Fruit fly (Drosophila melanogaster) whole organism, embryonic: Measurements from ENCODE around the gene CG5793.

Experiments used
- Abd-B ChIP-seq: fragments of 200-800 bp; sonication (Bioruptor generic); optimal IDR thresholded peaks from 2 replicates; lab custom pipeline; 2018; ENCODE audit warnings: missing biosample characterization, mild to moderate bottlenecking, missing genetic modification characterization, moderate library complexity
- Asciz ChIP-seq: fragments of 200-800 bp; sonication (Bioruptor generic); optimal IDR thresholded peaks from 2 replicates; lab custom pipeline; 2017; ENCODE audit warnings: missing biosample characterization, mild to moderate bottlenecking, missing genetic modification characterization, missing genetic modification reagents
- CG10209 ChIP-seq: fragments of 200-800 bp; sonication (Bioruptor generic); optimal IDR thresholded peaks from 3 replicates; lab custom pipeline; 2017; ENCODE audit warnings: missing biosample characterization, mild to moderate bottlenecking, missing genetic modification characterization, missing genetic modification reagents
- CG10321 ChIP-seq: fragments of 200-800 bp; sonication (Bioruptor generic); IDR thresholded peaks from 2 replicates; pipeline ENCODE4 v1.3.6; 2022; ENCODE audit warnings: missing biosample characterization, missing genetic modification characterization
- CG10462 ChIP-seq: fragments of 200-800 bp; sonication (Bioruptor generic); optimal IDR thresholded peaks from 2 replicates; lab custom pipeline; 2016; ENCODE audit warnings: missing biosample characterization, missing genetic modification characterization
- CG11504 ChIP-seq: fragments of 200-800 bp; sonication (Bioruptor generic); optimal IDR thresholded peaks from 3 replicates; lab custom pipeline; 2019; ENCODE audit warnings: missing biosample characterization, mild to moderate bottlenecking, missing genetic modification characterization, moderate library complexity
- CG13624 ChIP-seq: fragments of 200-800 bp; sonication (Bioruptor generic); optimal IDR thresholded peaks from 2 replicates; lab custom pipeline; 2016; ENCODE audit warnings: missing biosample characterization, missing genetic modification characterization
- CG14860 ChIP-seq: fragments of 200-800 bp; sonication (Bioruptor generic); IDR thresholded peaks from 3 replicates; pipeline ENCODE4 v1.3.6; 2022; ENCODE audit warnings: missing biosample characterization, missing genetic modification characterization; ENCODE audit not compliant: partially characterized antibody
- CG15514 ChIP-seq: fragments of 200-800 bp; sonication (Bioruptor generic); optimal IDR thresholded peaks from 3 replicates; lab custom pipeline; 2017; ENCODE audit warnings: missing biosample characterization, missing genetic modification characterization, mild to moderate bottlenecking, moderate library complexity, missing genetic modification reagents
- CG2199 ChIP-seq: fragments of 200-800 bp; sonication (Bioruptor generic); IDR thresholded peaks from 3 replicates; pipeline ENCODE4 v1.3.6; 2022; ENCODE audit warnings: missing biosample characterization, missing genetic modification characterization
- CG31224 ChIP-seq: fragments of 200-800 bp; sonication (Bioruptor generic); IDR thresholded peaks from 2 replicates; pipeline ENCODE4 v1.3.6; 2022; ENCODE audit warnings: missing biosample characterization, missing genetic modification characterization
- CG31365 ChIP-seq: fragments of 200-800 bp; sonication (Bioruptor generic); optimal IDR thresholded peaks from 2 replicates; lab custom pipeline; 2018; ENCODE audit warnings: missing biosample characterization, mild to moderate bottlenecking, missing genetic modification characterization
- CG3163 ChIP-seq: fragments of 200-800 bp; sonication (Bioruptor generic); optimal IDR thresholded peaks from 3 replicates; lab custom pipeline; 2016; ENCODE audit warnings: missing biosample characterization, missing genetic modification characterization
- CG32772 ChIP-seq: fragments of 200-800 bp; sonication (Bioruptor generic); IDR thresholded peaks from 2 replicates; pipeline ENCODE4 v1.3.6; 2022; ENCODE audit warnings: missing biosample characterization, missing genetic modification characterization
- CG33213 ChIP-seq: fragments of 200-800 bp; sonication (Bioruptor generic); optimal IDR thresholded peaks from 3 replicates; lab custom pipeline; 2016; ENCODE audit warnings: missing biosample characterization, missing genetic modification characterization
- CG34422 ChIP-seq: fragments of 200-800 bp; sonication (Bioruptor generic); IDR thresholded peaks from 3 replicates; pipeline ENCODE4 v1.3.6; 2022; ENCODE audit warnings: missing biosample characterization, missing genetic modification characterization
- CG42726 ChIP-seq: fragments of 200-800 bp; sonication (Bioruptor generic); IDR thresholded peaks from 2 replicates; pipeline ENCODE4 v1.3.6; 2022; ENCODE audit warnings: missing biosample characterization, missing genetic modification characterization; ENCODE audit not compliant: partially characterized antibody
- CG4360 ChIP-seq: fragments of 200-800 bp; sonication (Bioruptor generic); IDR thresholded peaks from 2 replicates; pipeline ENCODE4 v1.3.6; 2022; ENCODE audit warnings: missing biosample characterization, missing genetic modification characterization
- CG4424 ChIP-seq: fragments of 200-800 bp; sonication (Bioruptor generic); optimal IDR thresholded peaks from 3 replicates; lab custom pipeline; 2016; ENCODE audit warnings: missing biosample characterization, missing genetic modification characterization
- CG4820 ChIP-seq: fragments of 200-800 bp; sonication (Bioruptor generic); optimal IDR thresholded peaks from 3 replicates; lab custom pipeline; 2016; ENCODE audit warnings: missing biosample characterization, missing genetic modification characterization
- CG6254 ChIP-seq: fragments of 200-800 bp; sonication (Bioruptor generic); optimal IDR thresholded peaks from 3 replicates; lab custom pipeline; 2017; ENCODE audit warnings: mild to moderate bottlenecking, missing biosample characterization, missing genetic modification reagents, missing genetic modification characterization
- CG8281 ChIP-seq: fragments of 200-800 bp; sonication (Bioruptor generic); optimal IDR thresholded peaks from 2 replicates; lab custom pipeline; 2018; ENCODE audit warnings: missing biosample characterization, mild to moderate bottlenecking, missing genetic modification characterization, moderate library complexity
- Dek ChIP-seq: fragments of 200-800 bp; sonication (Bioruptor generic); optimal IDR thresholded peaks from 3 replicates; lab custom pipeline; 2019; ENCODE audit warnings: missing biosample characterization, mild to moderate bottlenecking, missing genetic modification characterization, moderate library complexity
- Eip74EF ChIP-seq, 2 experiments: fragments of 200-800 bp in 1 of 2; fragments of >200 bp in 1 of 2; sonication (Bioruptor generic) in 1 of 2; optimal IDR thresholded peaks; 2 replicates each; lab custom pipeline; 2017 to 2019; ENCODE audit warnings: missing biosample characterization in 2 of 2, missing genetic modification characterization in 2 of 2, mild to moderate bottlenecking in 1 of 2, moderate library complexity in 1 of 2
- Ets65A ChIP-seq: fragments of 200-800 bp; sonication (Bioruptor generic); peaks from one replicate; lab custom pipeline; 2016; ENCODE audit warnings: missing biosample characterization, missing genetic modification characterization
- Fer1 ChIP-seq: fragments of 200-800 bp; sonication (Bioruptor generic); optimal IDR thresholded peaks from 2 replicates; lab custom pipeline; 2017; ENCODE audit warnings: missing biosample characterization, mild to moderate bottlenecking, missing genetic modification characterization
- HLHmδ ChIP-seq: fragments of 200-800 bp; sonication (Bioruptor generic); optimal IDR thresholded peaks from 2 replicates; lab custom pipeline; 2018; ENCODE audit warnings: missing biosample characterization, mild to moderate bottlenecking, missing genetic modification characterization, moderate library complexity
- Lim3 ChIP-seq: fragments of 200-800 bp; sonication (Bioruptor generic); IDR thresholded peaks from 2 replicates; pipeline ENCODE4 v1.3.6; 2022; ENCODE audit warnings: missing biosample characterization, missing genetic modification characterization
- Med ChIP-seq: fragments of 200-800 bp; sonication (Bioruptor generic); peaks from one replicate; lab custom pipeline; 2016; ENCODE audit warnings: missing biosample characterization, missing genetic modification characterization, mild to moderate bottlenecking, inconsistent platforms, moderate library complexity
- Xrp1 ChIP-seq: fragments of 200-800 bp; sonication (Bioruptor generic); IDR thresholded peaks from 2 replicates; pipeline ENCODE4 v1.3.6; 2022; ENCODE audit warnings: missing biosample characterization, missing genetic modification characterization
- ab ChIP-seq: fragments of 200-800 bp; sonication (Bioruptor generic); optimal IDR thresholded peaks from 2 replicates; lab custom pipeline; 2016; ENCODE audit warnings: missing biosample characterization, missing genetic modification characterization
- al ChIP-seq: fragments of 200-800 bp; sonication (Bioruptor generic); IDR thresholded peaks from 2 replicates; pipeline ENCODE4 v1.3.6; 2022; ENCODE audit warnings: missing biosample characterization, missing genetic modification characterization
- ap ChIP-seq: fragments of 200-800 bp; sonication (Bioruptor generic); IDR thresholded peaks from 2 replicates; pipeline ENCODE4 v1.3.6; 2022; ENCODE audit warnings: missing biosample characterization, missing genetic modification characterization
- az2 ChIP-seq: fragments of 200-800 bp; sonication (Bioruptor generic); optimal IDR thresholded peaks from 3 replicates; lab custom pipeline; 2016; ENCODE audit warnings: missing biosample characterization, missing genetic modification characterization
- chinmo ChIP-seq: fragments of 200-800 bp; sonication (Bioruptor generic); IDR thresholded peaks from 4 replicates; pipeline ENCODE4 v1.3.6; 2022; ENCODE audit warnings: missing biosample characterization, missing genetic modification characterization; ENCODE audit not compliant: partially characterized antibody
- cwo ChIP-seq: fragments of 200-800 bp; sonication (Bioruptor generic); optimal IDR thresholded peaks from 3 replicates; lab custom pipeline; 2017; ENCODE audit warnings: missing biosample characterization, missing genetic modification characterization, mild to moderate bottlenecking, moderate library complexity, missing genetic modification reagents
- dpn ChIP-seq, 2 experiments: fragments of 200-800 bp; sonication (Bioruptor generic); optimal IDR thresholded peaks; 3 replicates each; lab custom pipeline; 2016; ENCODE audit warnings: missing biosample characterization in 2 of 2, missing genetic modification characterization in 2 of 2
- esg ChIP-seq: fragments of 200-800 bp; sonication (Bioruptor generic); conservative IDR thresholded peaks from 2 replicates; pipeline ENCODE4 v1.3.6; 2022; ENCODE audit warnings: missing biosample characterization, missing genetic modification characterization
- fd64A ChIP-seq: fragments of 200-800 bp; sonication (Bioruptor generic); optimal IDR thresholded peaks from 3 replicates; lab custom pipeline; 2018; ENCODE audit warnings: missing biosample characterization, mild to moderate bottlenecking, missing genetic modification characterization
- gem ChIP-seq: fragments of 200-800 bp; sonication (Bioruptor generic); optimal IDR thresholded peaks from 2 replicates; lab custom pipeline; 2019; ENCODE audit warnings: missing biosample characterization, mild to moderate bottlenecking, missing genetic modification characterization, moderate library complexity
- lab ChIP-seq: fragments of 200-800 bp; sonication (Bioruptor generic); optimal IDR thresholded peaks from 3 replicates; lab custom pipeline; 2017; ENCODE audit warnings: missing biosample characterization, missing genetic modification characterization, mild to moderate bottlenecking, moderate library complexity, missing genetic modification reagents
- lilli ChIP-seq: fragments of 200-800 bp; sonication (Bioruptor generic); optimal IDR thresholded peaks from 3 replicates; lab custom pipeline; 2016; ENCODE audit warnings: missing biosample characterization, missing genetic modification characterization
- lmd ChIP-seq: fragments of 200-800 bp; sonication (Bioruptor generic); IDR thresholded peaks from 2 replicates; pipeline ENCODE4 v1.3.6; 2022; ENCODE audit warnings: missing biosample characterization, missing genetic modification characterization
- sc ChIP-seq, 3 experiments: fragments of >200 bp in 2 of 3; fragments of 200-800 bp in 1 of 3; sonication (Bioruptor generic) in 1 of 3; optimal IDR thresholded peaks; 2 replicates in 2 of 3; 3 replicates in 1 of 3; lab custom pipeline; 2017; ENCODE audit warnings: mild to moderate bottlenecking in 1 of 3, missing biosample characterization in 1 of 3, missing genetic modification characterization in 1 of 3, missing genetic modification reagents in 1 of 3
- sens-2 ChIP-seq: fragments of 200-800 bp; sonication (Bioruptor generic); IDR thresholded peaks from 2 replicates; pipeline ENCODE4 v1.3.6; 2022; ENCODE audit warnings: missing biosample characterization, missing genetic modification characterization
- tgo ChIP-seq: fragments of 200-800 bp; sonication (Bioruptor generic); IDR thresholded peaks from 3 replicates; pipeline ENCODE4 v1.3.6; 2022; ENCODE audit warnings: missing biosample characterization, missing genetic modification characterization
- ttk ChIP-seq: fragments of 200-800 bp; sonication (Bioruptor generic); IDR thresholded peaks from 2 replicates; pipeline ENCODE4 v2.1.2; 2022; ENCODE audit warnings: missing biosample characterization, missing genetic modification characterization

CG5793 gene

DNA sequence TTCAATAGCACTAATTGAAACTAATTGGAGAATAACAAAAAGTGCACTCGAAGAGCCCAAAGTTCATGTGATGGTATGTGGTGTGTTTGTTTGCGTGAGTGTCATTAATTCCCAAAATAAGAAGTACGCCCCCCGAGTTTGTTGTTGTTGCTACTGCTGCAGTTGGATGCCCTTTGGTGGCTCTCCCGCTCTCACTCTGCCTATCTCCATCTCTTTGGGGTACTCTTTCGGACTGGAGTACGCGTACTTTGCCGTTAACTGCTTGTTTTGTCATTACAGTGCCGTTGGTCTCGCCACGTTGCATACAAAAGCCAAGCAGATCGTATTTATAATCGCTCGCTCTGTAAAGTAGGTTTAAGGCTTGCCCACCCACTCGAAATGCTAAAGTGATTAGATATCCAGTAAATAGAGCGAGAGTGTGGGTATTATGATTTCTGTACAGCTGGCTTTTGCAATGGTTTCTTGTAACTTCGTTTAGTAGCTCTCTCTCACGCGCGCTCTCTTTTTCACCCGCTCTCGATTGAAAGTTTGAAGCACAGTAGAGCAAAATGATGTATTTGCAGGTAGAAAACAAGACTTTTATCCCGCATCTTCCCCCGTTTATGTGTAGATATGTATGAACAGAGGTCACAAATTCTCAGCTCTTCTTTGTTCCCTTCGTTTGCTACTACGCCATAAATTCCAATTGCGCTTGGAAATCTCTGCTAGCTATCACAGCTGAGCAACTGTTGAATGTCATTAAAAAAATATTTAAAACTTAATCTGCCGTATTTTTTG is 15.2 kb upstream of the CG5793 start:
- TF ChIP-seq HLHmδ: no peak
- TF ChIP-seq CG15514 (GFP tag; lab: Kevin White, UChicago): no peak
- TF ChIP-seq fd64A (GFP tag; lab: Kevin White, UChicago): no peak
- no peak for TF ChIP-seq sens-2 (GFP tag; lab: Robert Waterston, UW)
- TF ChIP-seq tgo (GFP tag; lab: Robert Waterston, UW): peak; percentile 24; the same call in 1 of the 3 replicates
- peak; percentile 26; the same call in 1 of the 2 replicates for TF ChIP-seq lmd (GFP tag; lab: Robert Waterston, UW)
- peak; percentile 93 for TF ChIP-seq Ets65A
- peak; percentile 45 for TF ChIP-seq CG13624 (GFP tag; lab: Kevin White, UChicago)
- TF ChIP-seq CG32772 (GFP tag; lab: Robert Waterston, UW): 0 out of 2 replicates have a peak, but pooled peaks have one; percentile 30
- TF ChIP-seq CG14860: no peak
- TF ChIP-seq Abd-B (GFP tag; lab: Kevin White, UChicago): peak; percentile 39
- TF ChIP-seq cwo (GFP tag; lab: Kevin White, UChicago): no peak
- TF ChIP-seq Lim3 (GFP tag; lab: Robert Waterston, UW): no peak
- peak; percentile 36; the same call in 1 of the 2 replicates for TF ChIP-seq CG31224 (GFP tag; lab: Robert Waterston, UW)
- TF ChIP-seq CG8281 (tag; lab: Kevin White, UChicago): peak; percentile 10
- peak; percentile 7 for TF ChIP-seq Xrp1
- TF ChIP-seq CG10209 (GFP tag; lab: Kevin White, UChicago): peak; percentile 13
- TF ChIP-seq CG10462: peak; percentile 9
- TF ChIP-seq gem: peak; percentile 69
- TF ChIP-seq CG2199 (GFP tag; lab: Robert Waterston, UW): peak; percentile 10; the same call in 1 of the 3 replicates
- TF ChIP-seq CG33213 (GFP tag; lab: Kevin White, UChicago): no peak
- peak; percentile 53 for TF ChIP-seq lab
- TF ChIP-seq CG31365 (tag; lab: Kevin White, UChicago): peak; percentile 79
- TF ChIP-seq Asciz: peak; percentile 38
- 0 out of 3 replicates have a peak, but pooled peaks have one; percentile 7 for TF ChIP-seq CG34422 (GFP tag; lab: Robert Waterston, UW)
- peak; percentile 75 for TF ChIP-seq Med (GFP tag; lab: Kevin White, UChicago)
- no peak for TF ChIP-seq sc (optimal IDR thresholded peaks at IDR 0.05; lab: Kevin White, UChicago)
- peak; percentile 21 for TF ChIP-seq sc (GFP tag; optimal IDR thresholded peaks at IDR 0.05; lab: Kevin White, UChicago)
- peak; percentile 39 for TF ChIP-seq CG4424
- TF ChIP-seq ap (GFP tag; lab: Robert Waterston, UW): 0 out of 2 replicates have a peak, but pooled peaks have one; percentile 22
- TF ChIP-seq Eip74EF (GFP tag; optimal IDR thresholded peaks at IDR 0.05; lab: Kevin White, UChicago): peak; percentile 31 to 41
- 0 out of 2 replicates have a peak, but pooled peaks have one; percentile 10 for TF ChIP-seq ttk (GFP tag; lab: Robert Waterston, UW)
- no peak for TF ChIP-seq ab (GFP tag; lab: Kevin White, UChicago)
- TF ChIP-seq CG3163 (GFP tag; lab: Kevin White, UChicago): peak; percentile 72
- TF ChIP-seq lilli (GFP tag; lab: Kevin White, UChicago): peak; percentile 22
- TF ChIP-seq CG11504 (tag; lab: Kevin White, UChicago): peak; percentile 60
- TF ChIP-seq al (GFP tag; lab: Robert Waterston, UW): no peak
- TF ChIP-seq CG4360 (GFP tag; lab: Robert Waterston, UW): peak; percentile 88
- TF ChIP-seq CG6254 (GFP tag; lab: Kevin White, UChicago): peak; percentile 64
- TF ChIP-seq chinmo: 0 out of 4 replicates have a peak, but pooled peaks have one; percentile 12
- TF ChIP-seq Fer1 (GFP tag; lab: Kevin White, UChicago): peak; percentile 37
- no peak for TF ChIP-seq CG4820 (GFP tag; lab: Kevin White, UChicago)
- 0 out of 2 replicates have a peak, but pooled peaks have one; percentile 5 for TF ChIP-seq esg (GFP tag; lab: Robert Waterston, UW)
- TF ChIP-seq az2 (GFP tag; lab: Kevin White, UChicago): peak; percentile 34
- TF ChIP-seq CG42726: 0 out of 2 replicates have a peak, but pooled peaks have one; percentile 24
- TF ChIP-seq CG10321 (GFP tag; lab: Robert Waterston, UW): no peak
- TF ChIP-seq dpn (GFP tag; optimal IDR thresholded peaks at IDR 0.05; lab: Kevin White, UChicago): peak in 1 of 2 experiments; percentile 25
- TF ChIP-seq Dek (tag; lab: Kevin White, UChicago): peak; percentile 23
